Fruit fly (Drosophila melanogaster): ENCODE results near the gene CG5004.

CG5004 gene

dm6 chrX:17176542-17176941 is 69.2 kb downstream of the CG5004 start (continued):
- TF ChIP-seq CrebB (tag; optimal IDR thresholded peaks at IDR 0.05) = no peak
- TF ChIP-seq CG7963 (GFP tag; IDR thresholded peaks at IDR 0.05; ENCODE audit: partially characterized antibody) = no peak
- no peak for TF ChIP-seq CG11085 (GFP tag; IDR thresholded peaks at IDR 0.05)
- peak; percentile 71 for TF ChIP-seq Fer1 (GFP tag; optimal IDR thresholded peaks at IDR 0.05)
- TF ChIP-seq knrl (GFP tag; IDR thresholded peaks at IDR 0.05; ENCODE audit: partially characterized antibody) = no peak
- TF ChIP-seq Optix (GFP tag; IDR thresholded peaks at IDR 0.05) = no peak
- TF ChIP-seq inv (GFP tag; IDR thresholded peaks at IDR 0.05; ENCODE audit: partially characterized antibody) = no peak
- TF ChIP-seq sd (tag; optimal IDR thresholded peaks at IDR 0.05) = peak; percentile 25
- TF ChIP-seq CG7839 (tag; optimal IDR thresholded peaks at IDR 0.05) = peak; percentile 62
- peak; percentile 18 for TF ChIP-seq CG12071 (GFP tag; optimal IDR thresholded peaks at IDR 0.05)
- TF ChIP-seq salm (tag; optimal IDR thresholded peaks at IDR 0.05) = no peak
- TF ChIP-seq ewg (GFP tag; optimal IDR thresholded peaks at IDR 0.05) = no peak
- no peak for TF ChIP-seq CG6175 (GFP tag; IDR thresholded peaks at IDR 0.05)
- TF ChIP-seq CG14710 (tag; optimal IDR thresholded peaks at IDR 0.05) = no peak
- TF ChIP-seq Hmx (GFP tag; optimal IDR thresholded peaks at IDR 0.05) = no peak
- peak; percentile 61; the same call in 2 of the 3 replicates for TF ChIP-seq Dbx (GFP tag; IDR thresholded peaks at IDR 0.05)
- no peak for TF ChIP-seq zf30C (GFP tag; optimal IDR thresholded peaks at IDR 0.05)
- peak; percentile 34 for TF ChIP-seq bcd (GFP tag; optimal IDR thresholded peaks at IDR 0.05)
- TF ChIP-seq B-H1 (GFP tag; IDR thresholded peaks at IDR 0.05) = peak; percentile 30; the same call in 2 of the 3 replicates
- TF ChIP-seq Hsf (GFP tag; optimal IDR thresholded peaks at IDR 0.05) = peak; percentile 58
- TF ChIP-seq CG33213 (GFP tag; optimal IDR thresholded peaks at IDR 0.05) = peak; percentile 9
- TF ChIP-seq CoRest (tag; optimal IDR thresholded peaks at IDR 0.05) = peak; percentile 40
- peak; percentile 24 for TF ChIP-seq CG12219 (GFP tag; optimal IDR thresholded peaks at IDR 0.05)
- peak; percentile 43 for TF ChIP-seq CG15514 (GFP tag; optimal IDR thresholded peaks at IDR 0.05)
- no peak for TF ChIP-seq NC2α (GFP tag; optimal IDR thresholded peaks at IDR 0.05)
- TF ChIP-seq gem (tag; optimal IDR thresholded peaks at IDR 0.05) = peak; percentile 70
- peak; percentile 44 for TF ChIP-seq Mes4 (GFP tag; optimal IDR thresholded peaks at IDR 0.05)
- TF ChIP-seq CG2875 (GFP tag; optimal IDR thresholded peaks at IDR 0.05) = no peak
- TF ChIP-seq CG14014 (GFP tag; IDR thresholded peaks at IDR 0.05) = peak; percentile 57
- peak; percentile 73 for TF ChIP-seq lab (GFP tag; optimal IDR thresholded peaks at IDR 0.05)
- TF ChIP-seq CG17612 (GFP tag; IDR thresholded peaks at IDR 0.05) = no peak
- TF ChIP-seq Ravus (GFP tag; IDR thresholded peaks at IDR 0.05) = no peak
- TF ChIP-seq Side (GFP tag; optimal IDR thresholded peaks at IDR 0.05) = peak; percentile 37
- TF ChIP-seq CG14965 (GFP tag; optimal IDR thresholded peaks at IDR 0.05; ENCODE audit: borderline replicate concordance) = no peak
- no peak for TF ChIP-seq pzg (GFP tag; optimal IDR thresholded peaks at IDR 0.05)
- no peak for TF ChIP-seq Fer2 (tag; optimal IDR thresholded peaks at IDR 0.05)
- TF ChIP-seq CG17568 (GFP tag; optimal IDR thresholded peaks at IDR 0.05) = no peak
- no peak for TF ChIP-seq CG6654 (GFP tag; optimal IDR thresholded peaks at IDR 0.05)
- TF ChIP-seq Scr (GFP tag; IDR thresholded peaks at IDR 0.05; ENCODE audit: partially characterized antibody) = no peak
- TF ChIP-seq NK7.1 (GFP tag; optimal IDR thresholded peaks at IDR 0.05) = no peak
- peak; percentile 32 for TF ChIP-seq CG4820 (GFP tag; optimal IDR thresholded peaks at IDR 0.05)
- no peak for TF ChIP-seq gsb-n (tag; optimal IDR thresholded peaks at IDR 0.05)
- TF ChIP-seq Bgb (GFP tag; IDR thresholded peaks at IDR 0.05; ENCODE audit: partially characterized antibody) = no peak
- no peak for TF ChIP-seq ro (GFP tag; IDR thresholded peaks at IDR 0.05)
- peak; percentile 30 for TF ChIP-seq CG10209 (GFP tag; optimal IDR thresholded peaks at IDR 0.05)
- peak; percentile 56 for TF ChIP-seq sqz (GFP tag; optimal IDR thresholded peaks at IDR 0.05)
- TF ChIP-seq ERR (GFP tag; optimal IDR thresholded peaks at IDR 0.05) = no peak
- TF ChIP-seq mam (GFP tag; optimal IDR thresholded peaks at IDR 0.05) = peak; percentile 49
- TF ChIP-seq Jarid2 (GFP tag; optimal IDR thresholded peaks at IDR 0.05) = no peak
- TF ChIP-seq CG10267 (tag; optimal IDR thresholded peaks at IDR 0.05) = peak; percentile 4

Data from whole organism, embryonic.